Worm (Caenorhabditis elegans): ENCODE measurements around the gene fbxa-74.

ce11 chrIII:1745450-1746127, 46.8 kb upstream of the fbxa-74 start:
- no peak for TF ChIP-seq F13C5.2 (tag; optimal IDR thresholded peaks at IDR 0.05)
- TF ChIP-seq ama-1 (optimal IDR thresholded peaks at IDR 0.05) = no peak
- no peak for TF ChIP-seq tra-4 (tag; optimal IDR thresholded peaks at IDR 0.05)
- TF ChIP-seq scrt-1 (GFP tag; IDR thresholded peaks at IDR 0.05) = no peak
- TF ChIP-seq flt-1 (GFP tag; IDR thresholded peaks at IDR 0.05) = no peak
- TF ChIP-seq hmg-4 (GFP tag; optimal IDR thresholded peaks at IDR 0.05) = no peak
- no peak for TF ChIP-seq aly-1 (tag; optimal IDR thresholded peaks at IDR 0.05)
- no peak for TF ChIP-seq hmbx-1 (tag; optimal IDR thresholded peaks at IDR 0.05)

Measured in whole organism, early embryonic.